Fruit fly (Drosophila melanogaster) whole organism, embryonic: Measurements from ENCODE around the gene CG9522.
A peak's percentile ranks its signal among the peaks of the same experiment; 100 is the strongest.

Experiments used
- Atf-2 ChIP-seq: fragments of 200-800 bp; sonication (Bioruptor generic); optimal IDR thresholded peaks from 2 replicates; lab custom pipeline; 2016; ENCODE audit warnings: missing biosample characterization, missing genetic modification characterization
- B-H1 ChIP-seq: fragments of 200-800 bp; sonication (Bioruptor generic); IDR thresholded peaks from 3 replicates; pipeline ENCODE4 v1.3.6; 2022; ENCODE audit warnings: missing biosample characterization, missing genetic modification characterization
- B-H2 ChIP-seq: fragments of 200-800 bp; sonication (Bioruptor generic); optimal IDR thresholded peaks from 2 replicates; lab custom pipeline; 2018; ENCODE audit warnings: missing biosample characterization, mild to moderate bottlenecking, missing genetic modification characterization
- CG11085 ChIP-seq: fragments of 200-800 bp; sonication (Bioruptor generic); IDR thresholded peaks from 2 replicates; pipeline ENCODE4 v1.3.6; 2022; ENCODE audit warnings: missing biosample characterization, missing genetic modification characterization
- CG11504 ChIP-seq: fragments of 200-800 bp; sonication (Bioruptor generic); optimal IDR thresholded peaks from 3 replicates; lab custom pipeline; 2019; ENCODE audit warnings: missing biosample characterization, mild to moderate bottlenecking, missing genetic modification characterization, moderate library complexity
- CG11560 ChIP-seq: fragments of 200-800 bp; sonication (Bioruptor generic); IDR thresholded peaks from 3 replicates; pipeline ENCODE4 v1.3.6; 2022; ENCODE audit warnings: missing biosample characterization, missing genetic modification characterization
- CG12236 ChIP-seq: fragments of 200-800 bp; sonication (Bioruptor generic); optimal IDR thresholded peaks from 2 replicates; lab custom pipeline; 2016; ENCODE audit warnings: missing biosample characterization, missing genetic modification characterization
- CG13123 ChIP-seq: fragments of 200-800 bp; sonication (Bioruptor generic); optimal IDR thresholded peaks from 2 replicates; lab custom pipeline; 2016; ENCODE audit warnings: missing biosample characterization, missing genetic modification characterization
- CG13894 ChIP-seq: fragments of 200-800 bp; sonication (Bioruptor generic); optimal IDR thresholded peaks from 3 replicates; lab custom pipeline; 2018; ENCODE audit warnings: missing biosample characterization, mild to moderate bottlenecking, missing genetic modification characterization, moderate library complexity
- CG1529 ChIP-seq: fragments of 200-800 bp; sonication (Bioruptor generic); optimal IDR thresholded peaks from 3 replicates; lab custom pipeline; 2018; ENCODE audit warnings: missing biosample characterization, missing genetic modification characterization
- CG15601 ChIP-seq: fragments of 200-800 bp; sonication (Bioruptor generic); optimal IDR thresholded peaks from 3 replicates; lab custom pipeline; 2019; ENCODE audit warnings: missing biosample characterization, mild to moderate bottlenecking, missing genetic modification characterization, moderate library complexity
- CG16813 ChIP-seq: fragments of 200-800 bp; sonication (Bioruptor generic); IDR thresholded peaks from 3 replicates; pipeline ENCODE4 v1.3.6; 2022; ENCODE audit warnings: missing biosample characterization, missing genetic modification characterization; ENCODE audit not compliant: partially characterized antibody
- CG16863 ChIP-seq: fragments of 200-800 bp; sonication (Bioruptor generic); optimal IDR thresholded peaks from 3 replicates; lab custom pipeline; 2016; ENCODE audit warnings: missing biosample characterization, missing genetic modification characterization
- CG17829 ChIP-seq: fragments of 200-800 bp; optimal IDR thresholded peaks from 2 replicates; lab custom pipeline; 2019; ENCODE audit warnings: missing biosample characterization, mild to moderate bottlenecking, missing genetic modification characterization, moderate library complexity
- CG18262 ChIP-seq: fragments of 200-800 bp; optimal IDR thresholded peaks from 3 replicates; lab custom pipeline; 2019; ENCODE audit warnings: missing biosample characterization, mild to moderate bottlenecking, missing genetic modification characterization, moderate library complexity
- CG2129 ChIP-seq: fragments of 200-800 bp; sonication (Bioruptor generic); IDR thresholded peaks from 2 replicates; pipeline ENCODE4 v1.3.6; 2022; ENCODE audit warnings: missing biosample characterization, missing genetic modification characterization; ENCODE audit not compliant: partially characterized antibody
- CG2199 ChIP-seq: fragments of 200-800 bp; sonication (Bioruptor generic); IDR thresholded peaks from 3 replicates; pipeline ENCODE4 v1.3.6; 2022; ENCODE audit warnings: missing biosample characterization, missing genetic modification characterization
- CG30403 ChIP-seq: fragments of 200-800 bp; sonication (Bioruptor generic); optimal IDR thresholded peaks from 3 replicates; lab custom pipeline; 2016; ENCODE audit warnings: missing biosample characterization, missing genetic modification characterization
- CG31441 ChIP-seq: fragments of 200-800 bp; sonication (Bioruptor generic); IDR thresholded peaks from 2 replicates; pipeline ENCODE4 v1.3.6; 2022; ENCODE audit warnings: missing biosample characterization, missing genetic modification characterization
- CG32772 ChIP-seq: fragments of 200-800 bp; sonication (Bioruptor generic); IDR thresholded peaks from 2 replicates; pipeline ENCODE4 v1.3.6; 2022; ENCODE audit warnings: missing biosample characterization, missing genetic modification characterization
- CG34422 ChIP-seq: fragments of 200-800 bp; sonication (Bioruptor generic); IDR thresholded peaks from 3 replicates; pipeline ENCODE4 v1.3.6; 2022; ENCODE audit warnings: missing biosample characterization, missing genetic modification characterization
- CG3995 ChIP-seq: fragments of 200-800 bp; sonication (Bioruptor generic); optimal IDR thresholded peaks from 3 replicates; lab custom pipeline; 2016; ENCODE audit warnings: missing biosample characterization, missing genetic modification characterization
- CG6175 ChIP-seq: fragments of 200-800 bp; sonication (Bioruptor generic); IDR thresholded peaks from 3 replicates; pipeline ENCODE4 v1.3.6; 2022; ENCODE audit warnings: missing biosample characterization, missing genetic modification characterization
- CG7839 ChIP-seq: fragments of 200-800 bp; sonication (Bioruptor generic); optimal IDR thresholded peaks from 3 replicates; lab custom pipeline; 2018; ENCODE audit warnings: missing biosample characterization, mild to moderate bottlenecking, missing genetic modification characterization, moderate library complexity
- CG9797 ChIP-seq: fragments of 200-800 bp; sonication (Bioruptor generic); optimal IDR thresholded peaks from 3 replicates; lab custom pipeline; 2018; ENCODE audit warnings: missing biosample characterization, mild to moderate bottlenecking, missing genetic modification characterization
- CG9932 ChIP-seq: fragments of 200-800 bp; sonication (Bioruptor generic); IDR thresholded peaks from 2 replicates; pipeline ENCODE4 v1.3.6; 2022; ENCODE audit warnings: missing biosample characterization, missing genetic modification characterization
- Camta ChIP-seq: fragments of 200-800 bp; sonication (Bioruptor generic); optimal IDR thresholded peaks from 2 replicates; lab custom pipeline; 2016; ENCODE audit warnings: missing biosample characterization, missing genetic modification characterization
- ERR ChIP-seq: fragments of 200-800 bp; sonication (Bioruptor generic); optimal IDR thresholded peaks from 2 replicates; lab custom pipeline; 2016; ENCODE audit warnings: missing biosample characterization, missing genetic modification characterization
- Hr3 ChIP-seq: fragments of 200-800 bp; sonication (Bioruptor generic); optimal IDR thresholded peaks from 3 replicates; lab custom pipeline; 2016; ENCODE audit warnings: missing biosample characterization, missing genetic modification characterization
- Med ChIP-seq: fragments of 200-800 bp; sonication (Bioruptor generic); peaks from one replicate; lab custom pipeline; 2016; ENCODE audit warnings: missing biosample characterization, missing genetic modification characterization, mild to moderate bottlenecking, inconsistent platforms, moderate library complexity
- NC2α ChIP-seq: fragments of 200-800 bp; sonication (Bioruptor generic); optimal IDR thresholded peaks from 2 replicates; lab custom pipeline; 2016; ENCODE audit warnings: missing biosample characterization, missing genetic modification characterization
- Spps ChIP-seq: fragments of 200-800 bp; sonication (Bioruptor generic); optimal IDR thresholded peaks from 2 replicates; lab custom pipeline; 2018; ENCODE audit warnings: missing biosample characterization, mild to moderate bottlenecking, missing genetic modification characterization
- Sry-δ ChIP-seq: fragments of 200-800 bp; sonication (Bioruptor generic); optimal IDR thresholded peaks from 2 replicates; lab custom pipeline; 2016; ENCODE audit warnings: missing biosample characterization, missing genetic modification characterization
- Xbp1 ChIP-seq: fragments of 200-800 bp; sonication (Bioruptor generic); optimal IDR thresholded peaks from 3 replicates; lab custom pipeline; 2016; ENCODE audit warnings: missing biosample characterization, mild to moderate bottlenecking, missing genetic modification characterization
- amos ChIP-seq: fragments of 200-800 bp; sonication (Bioruptor generic); IDR thresholded peaks from 2 replicates; pipeline ENCODE4 v1.3.6; 2022; ENCODE audit warnings: missing biosample characterization, missing genetic modification characterization; ENCODE audit not compliant: partially characterized antibody
- az2 ChIP-seq: fragments of 200-800 bp; sonication (Bioruptor generic); optimal IDR thresholded peaks from 3 replicates; lab custom pipeline; 2016; ENCODE audit warnings: missing biosample characterization, missing genetic modification characterization
- bbx ChIP-seq: fragments of 200-800 bp; sonication (Bioruptor generic); IDR thresholded peaks from 2 replicates; pipeline ENCODE4 v1.3.6; 2022; ENCODE audit warnings: missing biosample characterization, missing genetic modification characterization; ENCODE audit not compliant: partially characterized antibody
- bcd ChIP-seq: fragments of 200-800 bp; sonication (Bioruptor generic); optimal IDR thresholded peaks from 2 replicates; lab custom pipeline; 2017; ENCODE audit warnings: missing biosample characterization, mild to moderate bottlenecking, missing genetic modification characterization
- br ChIP-seq: fragments of >200 bp; optimal IDR thresholded peaks from 2 replicates; lab custom pipeline; 2017
- bsh ChIP-seq, 2 experiments: fragments of 200-800 bp; sonication (Bioruptor generic); optimal IDR thresholded peaks; 2 replicates each; lab custom pipeline; 2017 to 2018; ENCODE audit warnings: mild to moderate bottlenecking in 2 of 2, missing biosample characterization in 2 of 2, missing genetic modification characterization in 2 of 2, moderate library complexity in 1 of 2
- crc ChIP-seq: fragments of 200-800 bp; sonication (Bioruptor generic); optimal IDR thresholded peaks from 2 replicates; lab custom pipeline; 2016; ENCODE audit warnings: missing biosample characterization, missing genetic modification characterization
- disco-r ChIP-seq: fragments of 200-800 bp; sonication (Bioruptor generic); optimal IDR thresholded peaks from 2 replicates; lab custom pipeline; 2016; ENCODE audit warnings: missing biosample characterization, missing genetic modification characterization
- dysf ChIP-seq: fragments of 200-800 bp; sonication (Bioruptor generic); IDR thresholded peaks from 3 replicates; pipeline ENCODE4 v1.3.6; 2022; ENCODE audit warnings: missing biosample characterization, missing genetic modification characterization
- en ChIP-seq: fragments of 200-800 bp; sonication (Bioruptor generic); optimal IDR thresholded peaks from 2 replicates; lab custom pipeline; 2016; ENCODE audit warnings: missing biosample characterization, missing genetic modification characterization
- gt ChIP-seq: fragments of 200-800 bp; sonication (Bioruptor generic); IDR thresholded peaks from 2 replicates; pipeline ENCODE4 v1.3.6; 2022; ENCODE audit warnings: missing biosample characterization, missing genetic modification characterization
- kni ChIP-seq: fragments of 200-800 bp; sonication (Bioruptor generic); optimal IDR thresholded peaks from 3 replicates; lab custom pipeline; 2017; ENCODE audit warnings: mild to moderate bottlenecking, missing biosample characterization, missing genetic modification reagents, missing genetic modification characterization
- lola ChIP-seq, 3 experiments: fragments of >200 bp in 2 of 3; fragments of 200-800 bp in 1 of 3; sonication (Bioruptor generic) in 1 of 3; optimal IDR thresholded peaks; 2 replicates each; lab custom pipeline; 2017 to 2019; ENCODE audit warnings: missing biosample characterization in 3 of 3, missing genetic modification characterization in 3 of 3, mild to moderate bottlenecking in 1 of 3, moderate library complexity in 1 of 3
- pum ChIP-seq: fragments of 200-800 bp; sonication (Bioruptor generic); optimal IDR thresholded peaks from 2 replicates; lab custom pipeline; 2016; ENCODE audit warnings: missing biosample characterization, missing genetic modification characterization
- run ChIP-seq: fragments of 200-800 bp; sonication (Bioruptor generic); optimal IDR thresholded peaks from 3 replicates; lab custom pipeline; 2018; ENCODE audit warnings: missing biosample characterization, mild to moderate bottlenecking, missing genetic modification characterization
- sim ChIP-seq: fragments of 200-800 bp; sonication (Bioruptor generic); IDR thresholded peaks from 2 replicates; pipeline ENCODE4 v1.3.6; 2022; ENCODE audit warnings: missing biosample characterization, missing genetic modification characterization
- sisA ChIP-seq: fragments of 200-800 bp; sonication (Bioruptor generic); IDR thresholded peaks from 2 replicates; pipeline ENCODE4 v1.3.6; 2022; ENCODE audit warnings: missing biosample characterization, missing genetic modification characterization
- toy ChIP-seq: fragments of 200-800 bp; sonication (Bioruptor generic); IDR thresholded peaks from 2 replicates; pipeline ENCODE4 v1.3.6; 2022; ENCODE audit warnings: missing biosample characterization, missing genetic modification characterization

The CG9522 gene

dm6 chrX:14846116-14846614 is 2.4 kb downstream of the CG9522 start (continued):
- TF ChIP-seq NC2α (GFP tag; lab: Kevin White, UChicago) (no peak), kni (GFP tag; lab: Kevin White, UChicago) (peak; percentile 45), ERR (GFP tag; lab: Kevin White, UChicago) (no peak), CG1529 (GFP tag; lab: Kevin White, UChicago) (no peak), Sry-δ (no peak), Hr3 (GFP tag; lab: Kevin White, UChicago) (no peak), crc (GFP tag; lab: Kevin White, UChicago) (no peak), CG18262 (tag; lab: Kevin White, UChicago) (peak; percentile 20), disco-r (GFP tag; lab: Kevin White, UChicago) (no peak), CG13123 (GFP tag; lab: Kevin White, UChicago) (no peak), CG32772 (no peak), Camta (no peak), sisA (GFP tag; lab: Robert Waterston, UW) (no peak), CG12236 (GFP tag; lab: Kevin White, UChicago) (no peak), dysf (GFP tag; lab: Robert Waterston, UW) (no peak), CG13894 (peak; percentile 21), CG3995 (no peak), Spps (tag; lab: Kevin White, UChicago) (peak; percentile 12), Med (GFP tag; lab: Kevin White, UChicago) (peak; percentile 51), CG17829 (tag; lab: Kevin White, UChicago) (no peak), amos (GFP tag; lab: Robert Waterston, UW) (no peak), CG11504 (tag; lab: Kevin White, UChicago) (peak; percentile 41), toy (GFP tag; lab: Robert Waterston, UW) (no peak), CG2129 (GFP tag; lab: Robert Waterston, UW) (no peak), gt (GFP tag; lab: Robert Waterston, UW) (no peak), run (tag; lab: Kevin White, UChicago) (no peak), CG30403 (GFP tag; lab: Kevin White, UChicago) (peak; percentile 24), CG9932 (GFP tag; lab: Robert Waterston, UW) (no peak), pum (GFP tag; lab: Kevin White, UChicago) (no peak), CG16863 (GFP tag; lab: Kevin White, UChicago) (no peak), CG31441 (GFP tag; lab: Robert Waterston, UW) (peak; percentile 38; the same call in 1 of the 2 replicates), bbx (GFP tag; lab: Robert Waterston, UW) (no peak), en (GFP tag; lab: Kevin White, UChicago) (no peak), CG11560 (no peak), B-H2 (no peak), CG6175 (no peak), Xbp1 (GFP tag; lab: Kevin White, UChicago) (peak; percentile 21), B-H1 (GFP tag; lab: Robert Waterston, UW) (no peak), CG7839 (peak; percentile 29), az2 (GFP tag; lab: Kevin White, UChicago) (no peak), CG11085 (GFP tag; lab: Robert Waterston, UW) (no peak), br (no peak), CG9797 (no peak), CG34422 (GFP tag; lab: Robert Waterston, UW) (no peak), bsh (GFP tag; optimal IDR thresholded peaks at IDR 0.05; lab: Kevin White, UChicago) (peak in 1 of 2 experiments; percentile 59), CG16813 (GFP tag; lab: Robert Waterston, UW) (no peak), bcd (GFP tag; lab: Kevin White, UChicago) (no peak), CG15601 (tag; lab: Kevin White, UChicago) (peak; percentile 37), Atf-2 (GFP tag; lab: Kevin White, UChicago) (no peak), sim (no peak), CG2199 (GFP tag; lab: Robert Waterston, UW) (no peak), lola (GFP tag; optimal IDR thresholded peaks at IDR 0.05; lab: Kevin White, UChicago) (peak in 1 of 3 experiments; percentile 61)
